Worm (Caenorhabditis elegans) whole organism, L4/young adult: Measurements from ENCODE around the gene spp-2.

Experiments
- W03F9.2 ChIP-seq: fragments of 150-350 bp; optimal IDR thresholded peaks from 2 replicates; lab custom pipeline; 2014; ENCODE audit warnings: missing biosample characterization, missing genetic modification characterization
- dao-5 ChIP-seq: sonication (generic microtip); optimal IDR thresholded peaks from 2 replicates; lab custom pipeline; 2016; ENCODE audit warnings: missing genotype, missing genetic modification characterization, moderate library complexity, missing compliant biosample characterization
- him-1 ChIP-seq: sonication (generic microtip); optimal IDR thresholded peaks from 2 replicates; lab custom pipeline; 2016; ENCODE audit warnings: missing genotype, missing genetic modification reagents, missing genetic modification characterization, missing compliant biosample characterization

DNA sequence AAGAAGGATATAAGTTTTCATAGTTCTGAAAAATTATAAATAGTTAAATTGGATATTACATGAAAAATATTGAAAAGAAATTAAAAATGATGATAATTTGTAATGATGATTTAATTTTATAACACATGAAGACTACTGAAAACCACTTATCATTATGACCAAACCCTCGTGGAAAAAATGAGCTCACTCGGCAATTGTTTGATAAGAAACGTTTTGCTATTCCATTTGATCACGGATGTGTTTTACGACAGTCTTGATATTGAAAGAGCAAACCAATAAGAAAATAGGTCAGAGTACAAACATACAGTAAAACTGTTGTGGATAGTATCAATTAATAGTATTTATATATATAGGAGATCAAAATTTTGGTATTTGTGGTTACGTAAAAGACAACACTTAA lies 1.3 kb downstream of the spp-2 start, which contains the start of gene spp-3:
- no peak for TF ChIP-seq him-1 (tag; lab: Kevin White, UChicago)
- TF ChIP-seq W03F9.2 (tag; lab: Kevin White, UChicago) = no peak
- no peak for TF ChIP-seq dao-5 (tag; lab: Kevin White, UChicago)
